Worm (Caenorhabditis elegans): ENCODE data around the gene cyp-25A4.
A peak's percentile ranks its signal among the peaks of the same experiment; 100 is the strongest.

ce11 chrIII:3869292-3869781 lies 17.5 kb upstream of the cyp-25A4 start:
- TF ChIP-seq ama-1 (optimal IDR thresholded peaks at IDR 0.05) = peak; percentile 62
- no peak; the same call in 1 of the 2 replicates for TF ChIP-seq sox-2 (GFP tag; IDR thresholded peaks at IDR 0.05)
- TF ChIP-seq odd-2 (tag; optimal IDR thresholded peaks at IDR 0.05) = no peak
- TF ChIP-seq pat-9 (tag; optimal IDR thresholded peaks at IDR 0.05) = no peak
- no peak for TF ChIP-seq ceh-2 (tag; optimal IDR thresholded peaks at IDR 0.05)
- no peak for TF ChIP-seq hlh-6 (tag; optimal IDR thresholded peaks at IDR 0.05)
- TF ChIP-seq dmd-4 (tag; optimal IDR thresholded peaks at IDR 0.05; ENCODE audit: borderline replicate concordance) = no peak
- no peak for TF ChIP-seq unc-3 (GFP tag; conservative IDR thresholded peaks at IDR 0.05)
- TF ChIP-seq unc-3 (tag; optimal IDR thresholded peaks at IDR 0.05) = no peak
- TF ChIP-seq F13H6.1 (tag; optimal IDR thresholded peaks at IDR 0.05) = no peak
- no peak for TF ChIP-seq tbx-2 (tag; optimal IDR thresholded peaks at IDR 0.05)
- no peak for TF ChIP-seq pqm-1 (tag; optimal IDR thresholded peaks at IDR 0.05)
- TF ChIP-seq hlh-30 (tag; optimal IDR thresholded peaks at IDR 0.05; ENCODE audit: insufficient read depth) = no peak
- no peak for TF ChIP-seq lin-11 (tag; optimal IDR thresholded peaks at IDR 0.05)

Measured in whole organism, late embryonic.